Worm (Caenorhabditis elegans) whole organism, L2 larva: ENCODE data around the gene par-1.

ENCODE experiments used
- C34F6.9 ChIP-seq: fragments of 150-350 bp; optimal IDR thresholded peaks from 2 replicates; lab custom pipeline; 2014; ENCODE audit warnings: missing biosample characterization, missing genetic modification characterization
- F13H6.1 ChIP-seq: sonication (generic microtip); optimal IDR thresholded peaks from 2 replicates; lab custom pipeline; 2016; ENCODE audit warnings: missing genetic modification characterization, missing compliant biosample characterization
- Y55F3AM.14 ChIP-seq: fragments of 200-800 bp; sonication (Bioruptor generic); optimal IDR thresholded peaks from 2 replicates; lab custom pipeline; 2018; ENCODE audit warnings: mild to moderate bottlenecking, missing genetic modification characterization, missing compliant biosample characterization
- ZK546.5 ChIP-seq: sonication (generic microtip); optimal IDR thresholded peaks from 2 replicates; lab custom pipeline; 2017; ENCODE audit warnings: missing biosample characterization, missing genetic modification characterization
- aly-2 ChIP-seq: fragments of 150-350 bp; optimal IDR thresholded peaks from 2 replicates; lab custom pipeline; 2014; ENCODE audit warnings: missing biosample characterization, missing genetic modification characterization
- blmp-1 ChIP-seq: sonication (generic microtip); optimal IDR thresholded peaks from 2 replicates; lab custom pipeline; 2017; ENCODE audit warnings: missing genetic modification characterization, mild to moderate bottlenecking, missing compliant biosample characterization, antibody characterized with exemption, moderate library complexity; ENCODE audit not compliant: insufficient read depth
- ceh-16 ChIP-seq: fragments of 150-350 bp; optimal IDR thresholded peaks from 2 replicates; lab custom pipeline; 2014; ENCODE audit warnings: missing biosample characterization, missing genetic modification characterization
- ceh-82 ChIP-seq: fragments of 150-350 bp; optimal IDR thresholded peaks from 2 replicates; lab custom pipeline; 2014; ENCODE audit warnings: missing biosample characterization, missing genetic modification characterization
- crh-2 ChIP-seq: sonication (generic microtip); optimal IDR thresholded peaks from 2 replicates; lab custom pipeline; 2017; ENCODE audit warnings: missing biosample characterization, missing genetic modification characterization
- egl-27 ChIP-seq: sonication (generic microtip); optimal IDR thresholded peaks from 3 replicates; lab custom pipeline; 2017; ENCODE audit warnings: missing biosample characterization, missing genetic modification reagents, missing genetic modification characterization
- elt-3 ChIP-seq: sonication (generic microtip); optimal IDR thresholded peaks from 2 replicates; lab custom pipeline; 2017; ENCODE audit warnings: missing biosample characterization, missing genetic modification characterization
- fos-1 ChIP-seq: fragments of 150-350 bp; optimal IDR thresholded peaks from 2 replicates; lab custom pipeline; 2014; ENCODE audit warnings: missing biosample characterization, missing genetic modification characterization
- lin-11 ChIP-seq: fragments of 150-350 bp; sonication (generic microtip); optimal IDR thresholded peaks from 2 replicates; lab custom pipeline; 2014; ENCODE audit warnings: missing biosample characterization, missing genetic modification characterization, inconsistent platforms, mixed read lengths
- lin-13 ChIP-seq: fragments of 150-350 bp; optimal IDR thresholded peaks from 2 replicates; lab custom pipeline; 2014; ENCODE audit warnings: missing biosample characterization, missing genetic modification reagents, missing genetic modification characterization
- lin-39 ChIP-seq: fragments of 150-350 bp; optimal IDR thresholded peaks from 2 replicates; lab custom pipeline; 2014; ENCODE audit warnings: missing biosample characterization, missing genetic modification reagents, missing genetic modification characterization
- lsy-2 ChIP-seq, 2 experiments: fragments of 150-350 bp in 1 of 2; sonication (generic microtip) in 1 of 2; optimal IDR thresholded peaks; 2 replicates each; lab custom pipeline; 2014 to 2017; ENCODE audit warnings: missing biosample characterization in 2 of 2, missing genetic modification characterization in 2 of 2
- mab-5 ChIP-seq: fragments of 150-350 bp; optimal IDR thresholded peaks from 2 replicates; lab custom pipeline; 2014; ENCODE audit warnings: missing biosample characterization, missing genetic modification characterization
- mbf-1 ChIP-seq: sonication (generic microtip); optimal IDR thresholded peaks from 2 replicates; lab custom pipeline; 2017; ENCODE audit warnings: missing biosample characterization, missing genetic modification characterization
- mdl-1 ChIP-seq, 2 experiments: fragments of 150-350 bp in 1 of 2; sonication (generic microtip) in 1 of 2; optimal IDR thresholded peaks; 2 replicates each; lab custom pipeline; 2017; ENCODE audit warnings: missing biosample characterization in 2 of 2, missing genetic modification characterization in 2 of 2
- nhr-10 ChIP-seq: sonication (generic microtip); optimal IDR thresholded peaks from 2 replicates; lab custom pipeline; 2017; ENCODE audit warnings: missing biosample characterization, missing genetic modification characterization
- nhr-11 ChIP-seq: fragments of 150-350 bp; optimal IDR thresholded peaks from 2 replicates; lab custom pipeline; 2014; ENCODE audit warnings: missing biosample characterization, missing genetic modification characterization
- nhr-12 ChIP-seq: fragments of 150-350 bp; optimal IDR thresholded peaks from 2 replicates; lab custom pipeline; 2014; ENCODE audit warnings: missing biosample characterization, missing genetic modification characterization
- nhr-129 ChIP-seq: fragments of 150-350 bp; optimal IDR thresholded peaks from 2 replicates; lab custom pipeline; 2014; ENCODE audit warnings: missing biosample characterization, missing genetic modification characterization
- nhr-21 ChIP-seq: fragments of 150-350 bp; optimal IDR thresholded peaks from 2 replicates; lab custom pipeline; 2014; ENCODE audit warnings: missing biosample characterization, missing genetic modification characterization
- nhr-23 ChIP-seq: fragments of 150-350 bp; optimal IDR thresholded peaks from 2 replicates; lab custom pipeline; 2014; ENCODE audit warnings: missing biosample characterization, missing genetic modification reagents, missing genetic modification characterization
- nhr-237 ChIP-seq: fragments of 150-350 bp; optimal IDR thresholded peaks from 2 replicates; lab custom pipeline; 2014; ENCODE audit warnings: missing biosample characterization, missing genetic modification characterization
- nhr-25 ChIP-seq: fragments of 150-350 bp; sonication (generic microtip); optimal IDR thresholded peaks from 3 replicates; lab custom pipeline; 2014; ENCODE audit warnings: missing biosample characterization, missing genetic modification characterization
- nhr-77 ChIP-seq: fragments of 150-350 bp; optimal IDR thresholded peaks from 2 replicates; lab custom pipeline; 2014; ENCODE audit warnings: missing biosample characterization, missing genetic modification characterization
- peb-1 ChIP-seq: fragments of 150-350 bp; optimal IDR thresholded peaks from 2 replicates; lab custom pipeline; 2014; ENCODE audit warnings: missing biosample characterization, missing genetic modification characterization
- sem-4 ChIP-seq: fragments of 150-350 bp; optimal IDR thresholded peaks from 2 replicates; lab custom pipeline; 2014; ENCODE audit warnings: missing biosample characterization, missing genetic modification reagents, missing genetic modification characterization
- skn-1 ChIP-seq: sonication (generic microtip); optimal IDR thresholded peaks from 2 replicates; lab custom pipeline; 2017; ENCODE audit warnings: missing biosample characterization, missing genetic modification characterization
- sma-3 ChIP-seq: sonication (generic microtip); optimal IDR thresholded peaks from 2 replicates; lab custom pipeline; 2016; ENCODE audit warnings: missing genetic modification reagents, missing genetic modification characterization, missing compliant biosample characterization
- sma-9 ChIP-seq, 2 experiments: fragments of 150-350 bp in 1 of 2; sonication (generic microtip) in 1 of 2; optimal IDR thresholded peaks; 2 replicates each; lab custom pipeline; 2014 to 2016; ENCODE audit warnings: missing genetic modification characterization in 2 of 2, mild to moderate bottlenecking in 1 of 2, missing biosample characterization in 1 of 2, missing compliant biosample characterization in 1 of 2, missing genetic modification reagents in 1 of 2, moderate library complexity in 1 of 2
- snpc-4 ChIP-seq: fragments of 150-350 bp; optimal IDR thresholded peaks from 2 replicates; lab custom pipeline; 2014; ENCODE audit warnings: missing biosample characterization, missing genetic modification characterization
- unc-39 ChIP-seq: fragments of 150-350 bp; optimal IDR thresholded peaks from 2 replicates; lab custom pipeline; 2014; ENCODE audit warnings: missing biosample characterization, missing genetic modification characterization
- unc-55 ChIP-seq: fragments of 150-350 bp; sonication (generic microtip); optimal IDR thresholded peaks from 3 replicates; lab custom pipeline; 2014; ENCODE audit warnings: missing biosample characterization, missing genetic modification reagents, missing genetic modification characterization
- unc-62 ChIP-seq: fragments of 150-350 bp; optimal IDR thresholded peaks from 2 replicates; lab custom pipeline; 2014; ENCODE audit warnings: missing biosample characterization, missing genetic modification reagents, missing genetic modification characterization
- zag-1 ChIP-seq: fragments of 150-350 bp; optimal IDR thresholded peaks from 2 replicates; lab custom pipeline; 2014; ENCODE audit warnings: missing biosample characterization, missing genetic modification characterization
- ztf-1 ChIP-seq: fragments of 200-800 bp; sonication (Bioruptor generic); conservative IDR thresholded peaks from 2 replicates; pipeline ENCODE4 v1.3.6; 2022; ENCODE audit warnings: missing genetic modification characterization, missing compliant biosample characterization
- ztf-11 ChIP-seq: sonication (generic microtip); optimal IDR thresholded peaks from 2 replicates; lab custom pipeline; 2017; ENCODE audit warnings: missing biosample characterization, missing genetic modification characterization

Gene par-1

DNA sequence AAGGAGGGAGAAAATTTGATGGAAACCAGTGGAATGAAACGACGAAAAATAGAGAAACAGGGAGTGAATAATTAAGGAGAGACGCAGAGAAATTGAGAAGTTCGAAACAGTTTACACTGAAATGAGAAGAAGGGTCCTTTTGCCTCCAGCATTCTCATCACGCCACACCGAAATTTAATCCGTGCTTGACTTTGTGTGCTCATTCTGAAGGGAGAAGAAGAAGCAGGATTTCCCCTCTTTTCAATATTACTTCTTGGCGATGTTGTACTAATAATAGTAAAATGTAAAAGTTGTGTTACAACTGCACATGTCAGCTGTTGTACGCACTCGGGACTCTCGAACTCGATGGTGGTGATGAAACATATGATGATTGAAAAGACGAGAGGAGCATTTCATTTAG is 8.4 kb upstream of the par-1 start:
- no peak for TF ChIP-seq nhr-21 (tag; lab: Kevin White, UChicago)
- peak; percentile 70 for TF ChIP-seq F13H6.1 (tag; lab: Kevin White, UChicago)
- peak; percentile 31 for TF ChIP-seq sma-9 (GFP tag; optimal IDR thresholded peaks at IDR 0.05; lab: Kevin White, UChicago)
- TF ChIP-seq sma-9 (tag; optimal IDR thresholded peaks at IDR 0.05; lab: Kevin White, UChicago): no peak
- TF ChIP-seq nhr-129 (tag; lab: Kevin White, UChicago): peak; percentile 38
- no peak for TF ChIP-seq nhr-25 (tag; lab: Kevin White, UChicago)
- TF ChIP-seq zag-1 (tag; lab: Kevin White, UChicago): no peak
- no peak for TF ChIP-seq C34F6.9
- no peak for TF ChIP-seq lin-11 (tag; lab: Kevin White, UChicago)
- TF ChIP-seq sem-4 (tag; lab: Kevin White, UChicago): no peak
- TF ChIP-seq peb-1 (tag; lab: Kevin White, UChicago): no peak
- TF ChIP-seq unc-55: peak; percentile 8
- no peak for TF ChIP-seq snpc-4 (tag; lab: Kevin White, UChicago)

DNA sequence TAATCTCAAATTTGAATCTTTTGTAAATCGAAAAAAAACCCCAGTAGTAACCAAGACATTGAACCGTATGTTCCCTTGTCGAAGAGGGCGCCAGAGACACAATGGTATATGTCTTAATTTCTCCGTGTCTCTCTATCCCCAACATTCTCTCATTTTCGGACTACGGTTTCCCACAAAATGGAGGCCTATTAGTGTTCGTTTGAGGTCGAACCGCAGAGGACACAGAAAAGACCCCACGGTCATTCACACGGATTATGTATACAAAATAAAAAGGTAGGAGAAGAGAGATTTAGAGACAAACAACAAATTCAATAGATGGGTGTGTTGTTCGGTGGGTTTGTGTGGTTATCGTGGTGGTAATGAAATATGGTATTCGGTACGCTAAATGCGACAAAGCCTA is 5.8 kb upstream of the par-1 start:
- TF ChIP-seq ceh-16 (tag; lab: Kevin White, UChicago) (peak; percentile 82), ztf-1 (GFP tag; lab: Robert Waterston, UW) (no peak), nhr-25 (tag; lab: Kevin White, UChicago) (peak; percentile 55), nhr-129 (tag; lab: Kevin White, UChicago) (no peak), ztf-11 (tag; lab: Kevin White, UChicago) (no peak)

ce11 chrV:14149125-14149524 is 4.0 kb upstream of the par-1 start:
- TF ChIP-seq nhr-77 (tag; lab: Kevin White, UChicago) (no peak), egl-27 (no peak), elt-3 (tag; lab: Kevin White, UChicago) (no peak), ztf-1 (GFP tag; lab: Robert Waterston, UW) (no peak), blmp-1 (no peak), lin-11 (tag; lab: Kevin White, UChicago) (no peak), ceh-16 (tag; lab: Kevin White, UChicago) (no peak), Y55F3AM.14 (no peak), skn-1 (tag; lab: Kevin White, UChicago) (no peak), mdl-1 (tag; optimal IDR thresholded peaks at IDR 0.05; lab: Kevin White, UChicago) (no peak), C34F6.9 (peak; percentile 18), lsy-2 (tag; optimal IDR thresholded peaks at IDR 0.05; lab: Kevin White, UChicago) (no peak), mbf-1 (tag; lab: Kevin White, UChicago) (no peak), nhr-23 (tag; lab: Kevin White, UChicago) (no peak), nhr-10 (no peak), nhr-25 (tag; lab: Kevin White, UChicago) (peak; percentile 26), fos-1 (tag; lab: Kevin White, UChicago) (no peak)

DNA sequence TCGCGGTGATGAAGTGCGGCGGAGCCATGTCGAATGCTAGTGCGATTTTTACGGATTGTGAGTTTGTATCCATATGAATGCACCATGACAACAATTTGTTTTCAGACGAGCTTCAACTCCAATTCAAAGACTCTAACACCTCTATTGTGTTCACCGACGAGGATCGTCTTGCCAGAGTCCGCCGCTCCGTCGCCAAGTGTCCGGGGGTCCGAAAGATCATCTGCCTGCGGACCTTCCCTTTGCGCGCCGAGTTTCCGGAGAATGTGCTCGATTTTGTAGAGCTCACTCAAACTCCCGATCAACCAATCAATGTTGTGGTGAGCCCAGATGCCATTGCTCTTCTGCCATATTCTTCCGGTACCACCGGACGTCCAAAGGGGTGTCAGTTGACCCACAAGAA is 1.9 kb upstream of the par-1 start:
- TF ChIP-seq C34F6.9 (no peak), ceh-16 (tag; lab: Kevin White, UChicago) (no peak), ztf-11 (tag; lab: Kevin White, UChicago) (no peak), blmp-1 (no peak), nhr-77 (tag; lab: Kevin White, UChicago) (no peak), lsy-2 (tag; optimal IDR thresholded peaks at IDR 0.05; lab: Kevin White, UChicago) (no peak)

ce11 chrV:14146199-14146598 is 1.0 kb upstream of the par-1 start, which contains the start of gene acs-10:
TSS of gene acs-10 (plus strand) at chrV:14146499.
- no peak for TF ChIP-seq Y55F3AM.14
- TF ChIP-seq aly-2 (tag; lab: Kevin White, UChicago): no peak
- TF ChIP-seq lin-11 (tag; lab: Kevin White, UChicago): no peak
- no peak for TF ChIP-seq peb-1 (tag; lab: Kevin White, UChicago)

ce11 chrV:14143634-14144033 is 1.5 kb downstream of the par-1 start:
- TF ChIP-seq lin-11 (tag; lab: Kevin White, UChicago) (no peak), skn-1 (tag; lab: Kevin White, UChicago) (no peak), unc-39 (tag; lab: Kevin White, UChicago) (no peak), mab-5 (tag; lab: Kevin White, UChicago) (peak; percentile 66), C34F6.9 (peak; percentile 82), lsy-2 (tag; optimal IDR thresholded peaks at IDR 0.05; lab: Kevin White, UChicago) (peak; percentile 8 to 67), ztf-11 (tag; lab: Kevin White, UChicago) (no peak), ZK546.5 (tag; lab: Kevin White, UChicago) (no peak), unc-62 (no peak), nhr-11 (tag; lab: Kevin White, UChicago) (no peak), ceh-16 (tag; lab: Kevin White, UChicago) (no peak), mdl-1 (tag; optimal IDR thresholded peaks at IDR 0.05; lab: Kevin White, UChicago) (peak in 1 of 2 experiments; percentile 9), nhr-237 (peak; percentile 20), sma-9 (GFP tag; optimal IDR thresholded peaks at IDR 0.05; lab: Kevin White, UChicago) (peak; percentile 72), sma-9 (tag; optimal IDR thresholded peaks at IDR 0.05; lab: Kevin White, UChicago) (no peak), nhr-12 (tag; lab: Kevin White, UChicago) (no peak), lin-39 (no peak), crh-2 (tag; lab: Kevin White, UChicago) (no peak), sem-4 (tag; lab: Kevin White, UChicago) (no peak), sma-3 (GFP tag; lab: Kevin White, UChicago) (no peak), F13H6.1 (tag; lab: Kevin White, UChicago) (peak; percentile 40), lin-13 (no peak), ceh-82 (tag; lab: Kevin White, UChicago) (no peak), nhr-23 (tag; lab: Kevin White, UChicago) (no peak), blmp-1 (no peak)
